Worm (Caenorhabditis elegans) whole organism, L4 larva: ENCODE data around the gene Y25C1A.13.

Experiments used
- dpl-1 ChIP-seq: fragments of 150-350 bp; optimal IDR thresholded peaks from 2 replicates; lab custom pipeline; 2014; ENCODE audit warnings: missing biosample characterization, missing genetic modification reagents, missing genetic modification characterization
- fkh-10 ChIP-seq: fragments of 150-350 bp; optimal IDR thresholded peaks from 2 replicates; lab custom pipeline; 2014; ENCODE audit warnings: missing biosample characterization, missing genetic modification reagents, missing genetic modification characterization
- mes-2 ChIP-seq: sonication (generic microtip); optimal IDR thresholded peaks from 2 replicates; lab custom pipeline; 2016; ENCODE audit warnings: missing genotype, mild to moderate bottlenecking, missing genetic modification characterization, missing compliant biosample characterization; ENCODE audit not compliant: poor library complexity, severe bottlenecking
- nhr-237 ChIP-seq: sonication (generic microtip); optimal IDR thresholded peaks from 2 replicates; lab custom pipeline; 2017; ENCODE audit warnings: missing biosample characterization, missing genetic modification characterization
- ztf-11 ChIP-seq: fragments of 150-350 bp; optimal IDR thresholded peaks from 2 replicates; lab custom pipeline; 2014; ENCODE audit warnings: missing biosample characterization, missing genetic modification characterization

ce11 chrII:3060782-3061181 is 50.3 kb downstream of the Y25C1A.13 start, which contains the start of gene Y25C1A.6:
- TF ChIP-seq mes-2 (no peak), nhr-237 (tag; lab: Kevin White, UChicago) (no peak), ztf-11 (no peak), dpl-1 (GFP tag; lab: Kevin White, UChicago) (no peak), fkh-10 (GFP tag; lab: Kevin White, UChicago) (no peak)
